Fruit fly (Drosophila melanogaster) whole organism, larva: Measurements from ENCODE around the gene CG9988.
A peak's percentile ranks its signal among the peaks of the same experiment; 100 is the strongest.

Experiments used
- noc ChIP-seq: fragments of 200-800 bp; sonication (Bioruptor generic); optimal IDR thresholded peaks from 3 replicates; lab custom pipeline; 2019; ENCODE audit warnings: missing biosample characterization, mild to moderate bottlenecking, missing genetic modification characterization, moderate library complexity

The CG9988 gene

dm6 chr3R:28636111-28636510 is at the start of gene CG9988:
TSS of gene CG9988 (plus strand) at chr3R:28636411.
- TF ChIP-seq noc = no peak

dm6 chr3R:28586943-28587342 is 49.3 kb upstream of the CG9988 start:
- TF ChIP-seq noc = peak; percentile 66

dm6 chr3R:28588395-28589050 is 47.7 kb upstream of the CG9988 start:
- TF ChIP-seq noc = no peak

- no peak for TF ChIP-seq noc
Measured at dm6 chr3R:28590462-28590861, 45.7 kb upstream of the CG9988 start.

- no peak for TF ChIP-seq noc
Measured at dm6 chr3R:28594900-28595299, 41.3 kb upstream of the CG9988 start.

- TF ChIP-seq noc = no peak
Measured at dm6 chr3R:28595855-28596254, 40.4 kb upstream of the CG9988 start.

- no peak for TF ChIP-seq noc
Measured at dm6 chr3R:28596357-28596756, 39.9 kb upstream of the CG9988 start.

- TF ChIP-seq noc = no peak
Measured at dm6 chr3R:28597527-28597926, 38.7 kb upstream of the CG9988 start.

dm6 chr3R:28599238-28600127 is 36.7 kb upstream of the CG9988 start, which contains the start of the genes Noa36 and Hrb98DE:
TSS of gene Noa36 (minus strand) at chr3R:28599288.
TSS of gene Hrb98DE (plus strand) at chr3R:28599834.
- no peak for TF ChIP-seq noc

dm6 chr3R:28600144-28600792 is 35.9 kb upstream of the CG9988 start:
- no peak for TF ChIP-seq noc

dm6 chr3R:28603561-28603960 is 32.6 kb upstream of the CG9988 start:
- TF ChIP-seq noc = no peak

dm6 chr3R:28605835-28606234 is 30.4 kb upstream of the CG9988 start, which contains the start of gene CG9986:
TSS of gene CG9986 (plus strand) at chr3R:28606079.
- TF ChIP-seq noc = no peak

dm6 chr3R:28620813-28621212 is 15.4 kb upstream of the CG9988 start:
- TF ChIP-seq noc = no peak

- TF ChIP-seq noc = no peak
Measured at dm6 chr3R:28623115-28623514, 13.1 kb upstream of the CG9988 start.

dm6 chr3R:28623564-28623963 is 12.6 kb upstream of the CG9988 start:
- no peak for TF ChIP-seq noc

dm6 chr3R:28627267-28627666 is 8.9 kb upstream of the CG9988 start:
- TF ChIP-seq noc = no peak

dm6 chr3R:28628696-28629095 is 7.5 kb upstream of the CG9988 start:
- TF ChIP-seq noc = no peak
